Worm (Caenorhabditis elegans) whole organism, midembryonic: ENCODE measurements around the gene Y57E12B.1.

ENCODE experiments used
- T22C8.4 ChIP-seq: fragments of 200-800 bp; sonication (Bioruptor generic); IDR thresholded peaks from 2 replicates; pipeline ENCODE4 v1.3.6; 2022; ENCODE audit warnings: missing genetic modification characterization, missing compliant biosample characterization
- cog-1 ChIP-seq: sonication (generic microtip); optimal IDR thresholded peaks from 2 replicates; lab custom pipeline; 2016; ENCODE audit warnings: missing genetic modification characterization, missing compliant biosample characterization
- flt-1 ChIP-seq: fragments of 200-800 bp; sonication (Bioruptor generic); IDR thresholded peaks from 2 replicates; pipeline ENCODE4 v1.3.6; 2022; ENCODE audit warnings: missing genetic modification characterization, missing compliant biosample characterization
- klf-2 ChIP-seq: fragments of 200-800 bp; sonication (Bioruptor generic); conservative IDR thresholded peaks from 2 replicates; pipeline ENCODE4 v1.3.6; 2022; ENCODE audit warnings: missing genetic modification reagents, missing genetic modification characterization, missing compliant biosample characterization
- med-1 ChIP-seq: sonication (generic microtip); optimal IDR thresholded peaks from 2 replicates; lab custom pipeline; 2017; ENCODE audit warnings: missing genetic modification characterization, mild to moderate bottlenecking, missing compliant biosample characterization, antibody characterized with exemption, missing genetic modification reagents; ENCODE audit not compliant: insufficient read depth
- tab-1 ChIP-seq: fragments of 200-800 bp; sonication (Bioruptor generic); IDR thresholded peaks from 2 replicates; pipeline ENCODE4 v1.3.6; 2022; ENCODE audit warnings: missing genetic modification characterization, missing compliant biosample characterization
- ztf-23 ChIP-seq: fragments of 200-800 bp; sonication (Bioruptor generic); IDR thresholded peaks from 2 replicates; pipeline ENCODE4 v1.3.6; 2022; ENCODE audit warnings: missing genetic modification reagents, missing genetic modification characterization, missing compliant biosample characterization
- ztf-29 ChIP-seq: fragments of 200-800 bp; sonication (Bioruptor generic); IDR thresholded peaks from 2 replicates; pipeline ENCODE4 v1.3.6; 2022; ENCODE audit warnings: missing genetic modification reagents, missing genetic modification characterization, missing compliant biosample characterization

DNA sequence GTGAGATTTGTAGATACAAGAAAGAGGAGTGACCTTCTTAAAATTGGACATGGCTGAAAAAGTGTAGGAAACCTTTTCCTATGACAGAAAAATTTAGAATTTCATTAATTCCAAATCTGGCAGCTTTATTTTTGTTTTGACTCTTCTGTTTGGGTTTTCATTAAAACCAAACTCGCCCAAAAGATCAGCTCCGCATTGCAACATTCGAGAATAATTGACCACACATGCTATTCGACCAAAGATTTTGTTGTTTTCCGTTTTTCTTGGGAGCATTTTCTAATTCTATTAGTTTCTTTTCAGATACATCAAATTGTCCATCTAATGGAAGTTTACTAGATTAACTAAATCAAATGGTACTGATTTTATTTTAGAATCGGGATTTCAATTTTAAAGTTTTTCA lies 7.9 kb downstream of the Y57E12B.1 start, which contains the start of gene mec-1:
- no peak for TF ChIP-seq flt-1 (GFP tag; lab: Robert Waterston, UW)
- TF ChIP-seq klf-2 (GFP tag; lab: Robert Waterston, UW): no peak
- no peak for TF ChIP-seq cog-1 (tag; lab: Kevin White, UChicago)
- TF ChIP-seq ztf-23 (GFP tag; lab: Robert Waterston, UW): no peak
- no peak for TF ChIP-seq T22C8.4
- no peak for TF ChIP-seq ztf-29 (GFP tag; lab: Robert Waterston, UW)
- TF ChIP-seq med-1 (GFP tag; lab: Kevin White, UChicago): no peak
- TF ChIP-seq tab-1: no peak
